Fruit fly (Drosophila melanogaster): ENCODE results near the gene CG16989.

The CG16989 gene

dm6 chrX:843489-843888 is 50.5 kb downstream of the CG16989 start (continued):
- TF ChIP-seq CG18262 (tag; optimal IDR thresholded peaks at IDR 0.05) = no peak
- no peak for TF ChIP-seq Lpt (GFP tag; optimal IDR thresholded peaks at IDR 0.05)
- TF ChIP-seq CG4730 (GFP tag; IDR thresholded peaks at IDR 0.05) = no peak
- peak; percentile 62 for TF ChIP-seq gem (tag; optimal IDR thresholded peaks at IDR 0.05)
- TF ChIP-seq CG31224 (GFP tag; IDR thresholded peaks at IDR 0.05) = no peak
- no peak for TF ChIP-seq CG1603 (tag; optimal IDR thresholded peaks at IDR 0.05)
- no peak for TF ChIP-seq Lim3 (GFP tag; IDR thresholded peaks at IDR 0.05)
- TF ChIP-seq ham (GFP tag; IDR thresholded peaks at IDR 0.05) = no peak
- no peak for TF ChIP-seq CG2712 (tag; optimal IDR thresholded peaks at IDR 0.05)
- 0 out of 2 replicates have a peak, but pooled peaks have one; percentile 20 for TF ChIP-seq CG6272 (GFP tag; IDR thresholded peaks at IDR 0.05)
- TF ChIP-seq Dbx (GFP tag; IDR thresholded peaks at IDR 0.05) = no peak
- peak; percentile 18 for TF ChIP-seq CG2116 (GFP tag; optimal IDR thresholded peaks at IDR 0.05)
- no peak for TF ChIP-seq luna (GFP tag; optimal IDR thresholded peaks at IDR 0.05)
- no peak for TF ChIP-seq Mad (GFP tag; optimal IDR thresholded peaks at IDR 0.05)
- TF ChIP-seq scrt (GFP tag; optimal IDR thresholded peaks at IDR 0.05) = no peak
- peak; percentile 5 for TF ChIP-seq HmgZ (tag; optimal IDR thresholded peaks at IDR 0.05)
- TF ChIP-seq CG7839 (tag; optimal IDR thresholded peaks at IDR 0.05) = peak; percentile 37
- no peak for TF ChIP-seq jing (GFP tag; optimal IDR thresholded peaks at IDR 0.05)
- peak; percentile 10 for TF ChIP-seq CG12659 (GFP tag; optimal IDR thresholded peaks at IDR 0.05)
- no peak for TF ChIP-seq HLH3B (GFP tag; IDR thresholded peaks at IDR 0.05)
- TF ChIP-seq gro (GFP tag; optimal IDR thresholded peaks at IDR 0.05) = no peak
- TF ChIP-seq wor (GFP tag; IDR thresholded peaks at IDR 0.05) = no peak
- no peak for TF ChIP-seq nerfin-1 (tag; optimal IDR thresholded peaks at IDR 0.05)
- TF ChIP-seq fd102C (GFP tag; optimal IDR thresholded peaks at IDR 0.05) = no peak
- peak; percentile 33 for TF ChIP-seq Lhr (GFP tag; optimal IDR thresholded peaks at IDR 0.05)
- no peak for TF ChIP-seq CG9437 (GFP tag; optimal IDR thresholded peaks at IDR 0.05)
- TF ChIP-seq Pdp1 (GFP tag; optimal IDR thresholded peaks at IDR 0.05) = peak in 1 of 2 experiments; percentile 39
- no peak for TF ChIP-seq fd3F (GFP tag; optimal IDR thresholded peaks at IDR 0.05)
- peak; percentile 39; the same call in 1 of the 2 replicates for TF ChIP-seq Scr (GFP tag; IDR thresholded peaks at IDR 0.05; ENCODE audit: partially characterized antibody)
- TF ChIP-seq CG17829 (tag; optimal IDR thresholded peaks at IDR 0.05) = peak; percentile 30
- TF ChIP-seq fd64A (GFP tag; optimal IDR thresholded peaks at IDR 0.05) = no peak
- peak; percentile 35; the same call in 1 of the 2 replicates for TF ChIP-seq Xrp1 (GFP tag; IDR thresholded peaks at IDR 0.05)
- TF ChIP-seq Side (GFP tag; optimal IDR thresholded peaks at IDR 0.05) = no peak
- TF ChIP-seq CG16813 (GFP tag; IDR thresholded peaks at IDR 0.05; ENCODE audit: partially characterized antibody) = peak; percentile 64
- TF ChIP-seq pnt (GFP tag; optimal IDR thresholded peaks at IDR 0.05) = peak; percentile 7
- TF ChIP-seq bbx (GFP tag; IDR thresholded peaks at IDR 0.05; ENCODE audit: partially characterized antibody) = no peak
- TF ChIP-seq CG6689 (GFP tag; IDR thresholded peaks at IDR 0.05) = 0 out of 2 replicates have a peak, but pooled peaks have one; percentile 19
- TF ChIP-seq CG10959 (GFP tag; IDR thresholded peaks at IDR 0.05) = no peak
- TF ChIP-seq hbn (GFP tag; IDR thresholded peaks at IDR 0.05; ENCODE audit: partially characterized antibody) = no peak
- TF ChIP-seq Ptx1 (GFP tag; IDR thresholded peaks at IDR 0.05) = peak; percentile 53
- no peak for TF ChIP-seq gsb (GFP tag; IDR thresholded peaks at IDR 0.05)
- TF ChIP-seq CG30403 (GFP tag; optimal IDR thresholded peaks at IDR 0.05) = peak; percentile 45
- peak; percentile 9 for TF ChIP-seq tio (GFP tag; optimal IDR thresholded peaks at IDR 0.05)
- no peak for TF ChIP-seq CG3281 (GFP tag; optimal IDR thresholded peaks at IDR 0.05)
- TF ChIP-seq Xbp1 (GFP tag; optimal IDR thresholded peaks at IDR 0.05) = peak; percentile 46
- TF ChIP-seq Tbp (GFP tag; optimal IDR thresholded peaks at IDR 0.05) = no peak
- TF ChIP-seq CG8478 (optimal IDR thresholded peaks at IDR 0.05) = peak; percentile 66
